Fruit fly (Drosophila melanogaster) whole organism, embryonic: ENCODE results near the gene CG43998.

Experiments
- Bteb2 ChIP-seq: fragments of 200-800 bp; sonication (Bioruptor generic); optimal IDR thresholded peaks from 2 replicates; lab custom pipeline; 2016; ENCODE audit warnings: missing biosample characterization, missing genetic modification characterization
- CG10321 ChIP-seq: fragments of 200-800 bp; sonication (Bioruptor generic); IDR thresholded peaks from 2 replicates; pipeline ENCODE4 v1.3.6; 2022; ENCODE audit warnings: missing biosample characterization, missing genetic modification characterization
- CG11093 ChIP-seq: fragments of 200-800 bp; sonication (Bioruptor generic); IDR thresholded peaks from 3 replicates; pipeline ENCODE4 v1.3.6; 2022; ENCODE audit warnings: missing biosample characterization, missing genetic modification characterization
- CG12236 ChIP-seq: fragments of 200-800 bp; sonication (Bioruptor generic); optimal IDR thresholded peaks from 2 replicates; lab custom pipeline; 2016; ENCODE audit warnings: missing biosample characterization, missing genetic modification characterization
- CG14710 ChIP-seq: fragments of 200-800 bp; sonication (Bioruptor generic); optimal IDR thresholded peaks from 3 replicates; lab custom pipeline; 2019; ENCODE audit warnings: missing biosample characterization, mild to moderate bottlenecking, missing genetic modification characterization, moderate library complexity
- CG14860 ChIP-seq: fragments of 200-800 bp; sonication (Bioruptor generic); IDR thresholded peaks from 3 replicates; pipeline ENCODE4 v1.3.6; 2022; ENCODE audit warnings: missing biosample characterization, missing genetic modification characterization; ENCODE audit not compliant: partially characterized antibody
- CG15269 ChIP-seq: fragments of 200-800 bp; sonication (Bioruptor generic); optimal IDR thresholded peaks from 2 replicates; lab custom pipeline; 2018; ENCODE audit warnings: missing biosample characterization, mild to moderate bottlenecking, missing genetic modification characterization, moderate library complexity
- CG1647 ChIP-seq: fragments of 200-800 bp; sonication (Bioruptor generic); optimal IDR thresholded peaks from 3 replicates; lab custom pipeline; 2016; ENCODE audit warnings: missing biosample characterization, missing genetic modification characterization
- CG2202 ChIP-seq: fragments of 200-800 bp; sonication (Bioruptor generic); optimal IDR thresholded peaks from 2 replicates; lab custom pipeline; 2018; ENCODE audit warnings: missing biosample characterization, mild to moderate bottlenecking, missing genetic modification characterization
- CG2712 ChIP-seq: fragments of 200-800 bp; optimal IDR thresholded peaks from 3 replicates; lab custom pipeline; 2019; ENCODE audit warnings: missing biosample characterization, mild to moderate bottlenecking, missing genetic modification characterization, moderate library complexity
- CG33557 ChIP-seq: fragments of 200-800 bp; sonication (Bioruptor generic); optimal IDR thresholded peaks from 2 replicates; lab custom pipeline; 2019; ENCODE audit warnings: missing biosample characterization, mild to moderate bottlenecking, missing genetic modification characterization, moderate library complexity
- CG43689 ChIP-seq: fragments of 200-800 bp; sonication (Bioruptor generic); IDR thresholded peaks from 2 replicates; pipeline ENCODE4 v1.3.6; 2022; ENCODE audit warnings: missing biosample characterization, missing genetic modification characterization
- CG4617 ChIP-seq: fragments of 200-800 bp; sonication (Bioruptor generic); optimal IDR thresholded peaks from 3 replicates; lab custom pipeline; 2016; ENCODE audit warnings: missing biosample characterization, missing genetic modification characterization, borderline replicate concordance
- CG5953 ChIP-seq: fragments of 200-800 bp; sonication (Bioruptor generic); IDR thresholded peaks from 2 replicates; pipeline ENCODE4 v1.3.6; 2022; ENCODE audit warnings: missing biosample characterization, missing genetic modification characterization
- CG6175 ChIP-seq: fragments of 200-800 bp; sonication (Bioruptor generic); IDR thresholded peaks from 3 replicates; pipeline ENCODE4 v1.3.6; 2022; ENCODE audit warnings: missing biosample characterization, missing genetic modification characterization
- CG6654 ChIP-seq: fragments of 200-800 bp; sonication (Bioruptor generic); optimal IDR thresholded peaks from 2 replicates; lab custom pipeline; 2017; ENCODE audit warnings: missing biosample characterization, mild to moderate bottlenecking, missing genetic modification characterization
- CG9797 ChIP-seq: fragments of 200-800 bp; sonication (Bioruptor generic); optimal IDR thresholded peaks from 3 replicates; lab custom pipeline; 2018; ENCODE audit warnings: missing biosample characterization, mild to moderate bottlenecking, missing genetic modification characterization
- CG9817 ChIP-seq: fragments of 200-800 bp; sonication (Bioruptor generic); optimal IDR thresholded peaks from 2 replicates; lab custom pipeline; 2018; ENCODE audit warnings: missing biosample characterization, mild to moderate bottlenecking, missing genetic modification characterization, moderate library complexity
- CHES-1-like ChIP-seq: fragments of 200-800 bp; sonication (Bioruptor generic); optimal IDR thresholded peaks from 2 replicates; lab custom pipeline; 2016; ENCODE audit warnings: missing biosample characterization, missing genetic modification characterization
- CkIIα-i1 ChIP-seq: fragments of 200-800 bp; sonication (Bioruptor generic); IDR thresholded peaks from 2 replicates; pipeline ENCODE4 v1.3.6; 2022; ENCODE audit warnings: missing biosample characterization, missing genetic modification characterization
- Dll ChIP-seq: fragments of 200-800 bp; sonication (Bioruptor generic); IDR thresholded peaks from 4 replicates; pipeline ENCODE4 v1.3.6; 2022; ENCODE audit warnings: missing biosample characterization, missing genetic modification characterization; ENCODE audit not compliant: partially characterized antibody
- Doc3 ChIP-seq: fragments of 200-800 bp; sonication (Bioruptor generic); IDR thresholded peaks from 3 replicates; pipeline ENCODE4 v1.3.6; 2022; ENCODE audit warnings: missing biosample characterization, missing genetic modification characterization; ENCODE audit not compliant: partially characterized antibody
- Dp ChIP-seq: fragments of 200-800 bp; sonication (Bioruptor generic); optimal IDR thresholded peaks from 2 replicates; lab custom pipeline; 2018; ENCODE audit warnings: missing biosample characterization, mild to moderate bottlenecking, missing genetic modification characterization, moderate library complexity
- E2f1 ChIP-seq: fragments of 200-800 bp; sonication (Bioruptor generic); IDR thresholded peaks from 2 replicates; pipeline ENCODE4 v1.3.6; 2022; ENCODE audit warnings: missing biosample characterization, missing genetic modification characterization
- Ets97D ChIP-seq: fragments of 200-800 bp; sonication (Bioruptor generic); optimal IDR thresholded peaks from 3 replicates; lab custom pipeline; 2016; ENCODE audit warnings: missing biosample characterization, missing genetic modification characterization
- Fer2 ChIP-seq: fragments of 200-800 bp; sonication (Bioruptor generic); optimal IDR thresholded peaks from 2 replicates; lab custom pipeline; 2018; ENCODE audit warnings: missing biosample characterization, mild to moderate bottlenecking, missing genetic modification characterization, moderate library complexity
- Hey ChIP-seq: fragments of 200-800 bp; sonication (Bioruptor generic); optimal IDR thresholded peaks from 3 replicates; lab custom pipeline; 2018; ENCODE audit warnings: missing biosample characterization, mild to moderate bottlenecking, missing genetic modification characterization
- Hmr ChIP-seq: fragments of 200-800 bp; sonication (Bioruptor generic); optimal IDR thresholded peaks from 3 replicates; lab custom pipeline; 2017; ENCODE audit warnings: mild to moderate bottlenecking, missing biosample characterization, missing genetic modification reagents, missing genetic modification characterization
- Hr3 ChIP-seq: fragments of 200-800 bp; sonication (Bioruptor generic); optimal IDR thresholded peaks from 3 replicates; lab custom pipeline; 2016; ENCODE audit warnings: missing biosample characterization, missing genetic modification characterization
- Hsf ChIP-seq: fragments of 200-800 bp; sonication (Bioruptor generic); optimal IDR thresholded peaks from 3 replicates; lab custom pipeline; 2016; ENCODE audit warnings: missing biosample characterization, missing genetic modification characterization
- NK7.1 ChIP-seq: fragments of 200-800 bp; sonication (Bioruptor generic); optimal IDR thresholded peaks from 3 replicates; lab custom pipeline; 2016; ENCODE audit warnings: missing biosample characterization, missing genetic modification characterization
- Pdp1 ChIP-seq, 2 experiments: fragments of 200-800 bp; sonication (Bioruptor generic); optimal IDR thresholded peaks; 3 replicates each; lab custom pipeline; 2016; ENCODE audit warnings: missing biosample characterization in 2 of 2, missing genetic modification characterization in 2 of 2, mild to moderate bottlenecking in 1 of 2, moderate library complexity in 1 of 2
- Taf1 ChIP-seq: fragments of 200-800 bp; sonication (Bioruptor generic); IDR thresholded peaks from 2 replicates; pipeline ENCODE4 v1.3.6; 2022; ENCODE audit warnings: missing biosample characterization, missing genetic modification characterization
- bbx ChIP-seq: fragments of 200-800 bp; sonication (Bioruptor generic); IDR thresholded peaks from 2 replicates; pipeline ENCODE4 v1.3.6; 2022; ENCODE audit warnings: missing biosample characterization, missing genetic modification characterization; ENCODE audit not compliant: partially characterized antibody
- btn ChIP-seq: fragments of 200-800 bp; sonication (Bioruptor generic); optimal IDR thresholded peaks from 2 replicates; lab custom pipeline; 2016; ENCODE audit warnings: missing biosample characterization, missing genetic modification characterization
- chm ChIP-seq: fragments of 200-800 bp; sonication (Bioruptor generic); IDR thresholded peaks from 2 replicates; pipeline ENCODE4 v1.3.6; 2022; ENCODE audit warnings: missing biosample characterization, missing genetic modification characterization
- dan ChIP-seq: fragments of 200-800 bp; sonication (Bioruptor generic); IDR thresholded peaks from 2 replicates; pipeline ENCODE4 v1.3.6; 2022; ENCODE audit warnings: missing biosample characterization, missing genetic modification characterization
- gce ChIP-seq: fragments of 200-800 bp; sonication (Bioruptor generic); IDR thresholded peaks from 3 replicates; pipeline ENCODE4 v1.3.6; 2022; ENCODE audit warnings: missing biosample characterization, missing genetic modification characterization
- gcm ChIP-seq: fragments of 200-800 bp; sonication (Bioruptor generic); optimal IDR thresholded peaks from 2 replicates; lab custom pipeline; 2019; ENCODE audit warnings: missing biosample characterization, mild to moderate bottlenecking, missing genetic modification characterization, moderate library complexity
- h ChIP-seq: fragments of >200 bp; optimal IDR thresholded peaks from 2 replicates; lab custom pipeline; 2017
- inv ChIP-seq: fragments of 200-800 bp; sonication (Bioruptor generic); IDR thresholded peaks from 2 replicates; pipeline ENCODE4 v1.3.6; 2022; ENCODE audit warnings: missing biosample characterization, missing genetic modification characterization; ENCODE audit not compliant: partially characterized antibody
- kay ChIP-seq: fragments of 200-800 bp; sonication (Bioruptor generic); optimal IDR thresholded peaks from 2 replicates; lab custom pipeline; 2016; ENCODE audit warnings: missing biosample characterization, missing genetic modification characterization
- lab ChIP-seq: fragments of 200-800 bp; sonication (Bioruptor generic); optimal IDR thresholded peaks from 3 replicates; lab custom pipeline; 2017; ENCODE audit warnings: missing biosample characterization, missing genetic modification characterization, mild to moderate bottlenecking, moderate library complexity, missing genetic modification reagents
- maf-S ChIP-seq: fragments of 200-800 bp; sonication (Bioruptor generic); optimal IDR thresholded peaks from 2 replicates; lab custom pipeline; 2016; ENCODE audit warnings: missing biosample characterization, missing genetic modification characterization
- otp ChIP-seq: fragments of 200-800 bp; sonication (Bioruptor generic); IDR thresholded peaks from 3 replicates; pipeline ENCODE4, ENCODE4 v1.3.6; 2022; ENCODE audit warnings: missing biosample characterization, missing genetic modification characterization
- pnt ChIP-seq: fragments of 200-800 bp; sonication (Bioruptor generic); optimal IDR thresholded peaks from 3 replicates; lab custom pipeline; 2016; ENCODE audit warnings: missing biosample characterization, missing genetic modification characterization
- sens-2 ChIP-seq: fragments of 200-800 bp; sonication (Bioruptor generic); IDR thresholded peaks from 2 replicates; pipeline ENCODE4 v1.3.6; 2022; ENCODE audit warnings: missing biosample characterization, missing genetic modification characterization
- sima ChIP-seq: fragments of 200-800 bp; sonication (Bioruptor generic); optimal IDR thresholded peaks from 2 replicates; lab custom pipeline; 2016; ENCODE audit warnings: missing biosample characterization, missing genetic modification characterization
- unc-4 ChIP-seq: fragments of 200-800 bp; sonication (Bioruptor generic); IDR thresholded peaks from 2 replicates; pipeline ENCODE4 v1.3.6; 2022; ENCODE audit warnings: missing biosample characterization, missing genetic modification characterization; ENCODE audit not compliant: partially characterized antibody
- z ChIP-seq: fragments of 200-800 bp; sonication (Bioruptor generic); IDR thresholded peaks from 3 replicates; pipeline ENCODE4 v1.3.6; 2022; ENCODE audit warnings: missing biosample characterization, missing genetic modification characterization
- zen2 ChIP-seq: fragments of 200-800 bp; sonication (Bioruptor generic); IDR thresholded peaks from 3 replicates; pipeline ENCODE4 v1.3.6; 2022; ENCODE audit warnings: missing biosample characterization, missing genetic modification characterization; ENCODE audit not compliant: partially characterized antibody

Gene CG43998

DNA sequence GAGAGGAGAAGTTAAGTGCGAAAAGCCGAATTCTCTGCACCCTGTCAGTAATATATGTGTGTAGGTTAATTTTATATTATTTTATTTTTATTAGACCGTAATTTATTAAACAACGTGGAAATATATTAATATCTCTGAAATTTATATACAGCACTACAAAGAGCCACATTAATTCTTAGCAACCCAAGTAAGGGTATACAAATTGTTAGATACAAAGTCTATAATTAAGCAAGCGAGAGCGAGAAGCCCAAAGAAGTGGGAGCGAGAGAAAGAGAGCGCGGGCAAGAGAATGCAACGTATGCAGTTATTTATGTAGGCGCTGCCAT is 41.7 kb downstream of the CG43998 start (continued):
- peak; percentile 46; the same call in 1 of the 2 replicates for TF ChIP-seq CG10321
- peak; percentile 75 for TF ChIP-seq Hsf (GFP tag; lab: Kevin White, UChicago)
- TF ChIP-seq gce (GFP tag; lab: Robert Waterston, UW): peak; percentile 78
- peak; percentile 22 for TF ChIP-seq Bteb2
- TF ChIP-seq CkIIα-i1 (GFP tag; lab: Robert Waterston, UW): no peak
- TF ChIP-seq gcm: peak; percentile 96
- peak; percentile 74 for TF ChIP-seq Fer2
- TF ChIP-seq CG43689: 0 out of 2 replicates have a peak, but pooled peaks have one; percentile 41
- peak; percentile 90 for TF ChIP-seq lab (GFP tag; lab: Kevin White, UChicago)
- TF ChIP-seq CG6175 (GFP tag; lab: Robert Waterston, UW): peak; percentile 58; the same call in 1 of the 3 replicates
- peak; percentile 94 for TF ChIP-seq E2f1 (GFP tag; lab: Robert Waterston, UW)
- TF ChIP-seq CG9817 (tag; lab: Kevin White, UChicago): peak; percentile 85
- TF ChIP-seq z (GFP tag; lab: Robert Waterston, UW): peak; percentile 70
- no peak for TF ChIP-seq Hey (tag; lab: Kevin White, UChicago)
- no peak for TF ChIP-seq inv (GFP tag; lab: Robert Waterston, UW)
- peak; percentile 12 for TF ChIP-seq btn (GFP tag; lab: Kevin White, UChicago)
- TF ChIP-seq CG33557 (GFP tag; lab: Kevin White, UChicago): peak; percentile 97
- peak; percentile 98 for TF ChIP-seq CG14710 (tag; lab: Kevin White, UChicago)
- peak; percentile 91 for TF ChIP-seq dan (GFP tag; lab: Robert Waterston, UW)
- TF ChIP-seq Pdp1 (GFP tag; optimal IDR thresholded peaks at IDR 0.05; lab: Kevin White, UChicago): peak; percentile 52 to 69
- TF ChIP-seq Taf1 (GFP tag; lab: Robert Waterston, UW): peak; percentile 61
- TF ChIP-seq CHES-1-like: no peak
- peak; percentile 69 for TF ChIP-seq CG4617
- TF ChIP-seq CG15269 (tag; lab: Kevin White, UChicago): peak; percentile 91
- no peak for TF ChIP-seq bbx
- TF ChIP-seq zen2: no peak
- TF ChIP-seq Hmr (GFP tag; lab: Kevin White, UChicago): peak; percentile 67
- peak; percentile 11 for TF ChIP-seq CG12236
- peak; percentile 60 for TF ChIP-seq CG1647 (GFP tag; lab: Kevin White, UChicago)
- TF ChIP-seq chm (GFP tag; lab: Robert Waterston, UW): peak; percentile 96; the same call in 1 of the 2 replicates
- TF ChIP-seq Ets97D (GFP tag; lab: Kevin White, UChicago): peak; percentile 34
- TF ChIP-seq kay: peak; percentile 76
- peak; percentile 94 for TF ChIP-seq Hr3 (GFP tag; lab: Kevin White, UChicago)
- no peak for TF ChIP-seq Dll
- TF ChIP-seq CG6654 (GFP tag; lab: Kevin White, UChicago): peak; percentile 78
- TF ChIP-seq CG11093 (GFP tag; lab: Robert Waterston, UW): peak; percentile 83
- TF ChIP-seq otp (GFP tag; lab: Robert Waterston, UW): peak; percentile 94
- TF ChIP-seq pnt (GFP tag; lab: Kevin White, UChicago): peak; percentile 54
- TF ChIP-seq NK7.1 (GFP tag; lab: Kevin White, UChicago): peak; percentile 8
- TF ChIP-seq sima (GFP tag; lab: Kevin White, UChicago): no peak
- TF ChIP-seq h (lab: Kevin White, UChicago): no peak
- peak; percentile 92 for TF ChIP-seq sens-2
- TF ChIP-seq Doc3 (GFP tag; lab: Robert Waterston, UW): no peak
- peak; percentile 5 for TF ChIP-seq maf-S (GFP tag; lab: Kevin White, UChicago)
- no peak for TF ChIP-seq Dp (GFP tag; lab: Kevin White, UChicago)
- TF ChIP-seq unc-4 (GFP tag; lab: Robert Waterston, UW): no peak
- TF ChIP-seq CG14860 (GFP tag; lab: Robert Waterston, UW): no peak
- TF ChIP-seq CG2712 (tag; lab: Kevin White, UChicago): peak; percentile 98
- TF ChIP-seq CG9797 (GFP tag; lab: Kevin White, UChicago): peak; percentile 16
- TF ChIP-seq CG2202: peak; percentile 96
- TF ChIP-seq CG5953: peak; percentile 81
